Worm (Caenorhabditis elegans): ENCODE measurements around the gene lgc-18.

The lgc-18 gene

DNA sequence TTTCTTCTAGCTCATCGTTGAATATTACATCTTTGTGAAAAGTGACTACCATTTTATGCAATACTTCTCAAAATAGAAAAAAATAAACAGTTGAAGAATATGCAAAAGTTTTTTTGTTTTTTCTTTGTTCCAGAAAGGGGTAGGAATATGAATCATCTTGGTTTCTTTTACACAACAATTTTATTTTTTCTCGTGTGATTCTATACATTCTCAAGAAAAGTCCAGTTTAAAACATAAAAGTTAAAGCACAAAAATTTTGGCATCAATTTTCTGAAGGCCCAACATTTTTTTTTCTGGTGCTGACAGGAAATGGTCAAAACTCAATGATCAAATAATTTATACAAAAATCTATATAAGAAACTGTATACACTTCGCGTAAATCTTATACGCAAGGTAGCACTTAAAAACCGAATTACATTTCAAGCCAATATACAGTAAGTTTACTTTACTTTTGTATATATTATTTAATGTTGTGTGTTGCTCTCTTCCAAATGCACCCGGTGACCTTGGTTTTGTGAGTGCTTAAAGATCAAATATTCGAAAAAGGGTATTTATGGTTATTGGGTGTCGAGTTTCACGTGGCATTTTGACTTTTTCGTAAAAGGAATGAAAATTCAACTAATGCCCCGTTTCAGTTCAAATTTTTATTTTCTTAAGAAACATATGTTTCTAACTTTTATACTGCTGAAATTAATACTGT is 16.7 kb upstream of the lgc-18 start, which contains the start of the genes W03G11.2 and lgc-13:
Gene W03G11.2, minus strand, starts transcription at position 101 of the 700 bp plus-strand sequence.
Gene lgc-13, plus strand, starts transcription at position 650 of the 700 bp plus-strand sequence.
- TF ChIP-seq him-1 (tag; optimal IDR thresholded peaks at IDR 0.05) (no peak), W03F9.2 (tag; optimal IDR thresholded peaks at IDR 0.05) (no peak), dao-5 (tag; optimal IDR thresholded peaks at IDR 0.05) (no peak)

ce11 chrX:12111213-12111612 is 14.2 kb upstream of the lgc-18 start, which contains the start of gene lgc-14:
TSS of gene lgc-14 (plus strand) at chrX:12111513.
- TF ChIP-seq him-1 (tag; optimal IDR thresholded peaks at IDR 0.05) (no peak), W03F9.2 (tag; optimal IDR thresholded peaks at IDR 0.05) (no peak), dao-5 (tag; optimal IDR thresholded peaks at IDR 0.05) (no peak)

ce11 chrX:12114024-12114423 is 11.4 kb upstream of the lgc-18 start, which contains the start of gene lgc-15:
TSS of gene lgc-15 (plus strand) at chrX:12114324.
- no peak for TF ChIP-seq dao-5 (tag; optimal IDR thresholded peaks at IDR 0.05)
- no peak for TF ChIP-seq W03F9.2 (tag; optimal IDR thresholded peaks at IDR 0.05)
- no peak for TF ChIP-seq him-1 (tag; optimal IDR thresholded peaks at IDR 0.05)

DNA sequence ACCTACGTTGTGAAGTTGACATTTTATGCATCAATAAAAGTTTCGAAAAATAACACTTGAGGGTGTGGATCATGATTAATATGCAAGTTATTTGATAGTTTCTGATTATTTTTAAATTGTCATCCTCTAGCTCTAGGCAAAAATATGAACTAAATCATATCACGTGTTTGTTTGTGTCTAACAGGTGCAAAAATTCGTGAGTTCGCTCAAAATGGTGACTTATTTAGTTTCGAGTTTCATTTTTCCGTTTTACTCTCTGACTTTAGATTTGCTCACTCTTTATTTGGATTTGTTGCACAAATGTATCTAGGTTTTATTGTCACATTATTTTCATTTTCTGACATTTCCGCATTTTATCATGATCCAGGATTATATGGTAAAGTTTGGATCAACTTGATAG is 7.1 kb upstream of the lgc-18 start, which contains the start of gene lgc-16:
Gene lgc-16, plus strand, starts transcription at position 301 of the 400 bp plus-strand sequence.
- TF ChIP-seq W03F9.2 (tag; optimal IDR thresholded peaks at IDR 0.05) (no peak), dao-5 (tag; optimal IDR thresholded peaks at IDR 0.05) (no peak), him-1 (tag; optimal IDR thresholded peaks at IDR 0.05) (no peak)

DNA sequence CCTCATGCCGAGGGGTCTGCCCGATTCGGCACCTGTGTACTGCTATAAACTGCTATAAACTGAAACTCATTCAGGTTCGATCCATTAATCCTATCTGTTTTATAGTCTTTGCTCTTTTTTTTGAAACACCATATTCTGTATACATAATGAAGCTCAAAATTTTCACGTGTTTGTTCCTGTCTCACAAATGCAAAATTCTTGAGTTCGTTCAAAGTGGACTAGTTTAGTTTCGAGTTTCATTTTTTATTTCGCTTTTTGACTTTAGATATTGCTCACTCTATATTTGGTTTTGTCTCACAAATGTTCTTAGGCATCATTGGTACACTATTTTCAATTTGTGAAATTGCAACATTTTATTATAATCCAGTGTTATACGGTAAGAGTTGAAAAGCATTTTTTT is 4.1 kb upstream of the lgc-18 start, which contains the start of gene lgc-17:
Gene lgc-17, plus strand, starts transcription at position 301 of the 400 bp plus-strand sequence.
- TF ChIP-seq W03F9.2 (tag; optimal IDR thresholded peaks at IDR 0.05) (no peak), dao-5 (tag; optimal IDR thresholded peaks at IDR 0.05) (no peak), him-1 (tag; optimal IDR thresholded peaks at IDR 0.05) (no peak)

DNA sequence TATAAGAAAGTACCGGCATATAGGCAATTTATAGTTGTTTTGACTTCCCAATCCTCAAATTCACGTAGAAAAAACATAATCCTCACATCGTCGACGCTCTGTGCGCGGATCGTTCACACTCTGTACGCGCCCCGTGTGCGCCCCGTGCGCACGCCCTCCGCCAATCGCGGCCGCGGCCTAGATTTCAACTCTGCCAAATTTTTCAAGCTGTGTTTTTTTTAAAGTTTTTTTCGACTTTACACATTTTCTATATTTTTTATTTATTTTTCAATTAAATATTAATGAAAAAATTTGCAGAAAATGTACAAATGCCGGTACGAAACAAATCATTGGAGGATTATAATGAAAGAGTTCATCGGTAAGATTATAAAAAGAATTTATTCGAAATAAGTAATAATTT is 2.3 kb upstream of the lgc-18 start, which contains the start of gene T01H10.11:
Gene T01H10.11, plus strand, starts transcription at position 301 of the 400 bp plus-strand sequence.
- TF ChIP-seq dao-5 (tag; optimal IDR thresholded peaks at IDR 0.05), result no peak
- no peak for TF ChIP-seq him-1 (tag; optimal IDR thresholded peaks at IDR 0.05)
- TF ChIP-seq W03F9.2 (tag; optimal IDR thresholded peaks at IDR 0.05), result no peak

DNA sequence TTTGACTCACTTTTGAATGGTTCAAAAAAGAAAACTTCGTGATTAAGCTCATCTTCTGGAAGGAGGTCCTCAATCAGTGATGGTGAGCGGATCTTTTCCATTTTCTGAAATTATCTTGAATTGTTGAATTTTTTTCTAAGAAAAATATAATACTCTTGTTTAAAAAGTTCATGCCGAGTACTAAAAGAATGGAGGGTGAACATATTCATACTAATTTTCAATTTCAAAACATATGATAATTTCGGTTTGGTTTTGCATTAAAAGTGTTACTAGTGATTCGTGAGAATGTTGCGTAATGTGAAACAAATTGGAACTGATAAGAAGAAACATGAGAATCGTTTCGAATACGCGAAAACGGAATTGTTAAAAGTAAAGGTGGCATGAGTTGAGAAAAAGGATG is 15.6 kb downstream of the lgc-18 start, which contains the start of gene lyst-1:
Gene lyst-1, minus strand, starts transcription at position 101 of the 400 bp plus-strand sequence.
- TF ChIP-seq dao-5 (tag; optimal IDR thresholded peaks at IDR 0.05) (no peak), W03F9.2 (tag; optimal IDR thresholded peaks at IDR 0.05) (no peak), him-1 (tag; optimal IDR thresholded peaks at IDR 0.05) (no peak)

ce11 chrX:12142569-12142968 is 17.2 kb downstream of the lgc-18 start, which contains the start of gene M153.3:
TSS of gene M153.3 (plus strand) at chrX:12142869.
- TF ChIP-seq dao-5 (tag; optimal IDR thresholded peaks at IDR 0.05) (no peak), him-1 (tag; optimal IDR thresholded peaks at IDR 0.05) (no peak), W03F9.2 (tag; optimal IDR thresholded peaks at IDR 0.05) (no peak)

DNA sequence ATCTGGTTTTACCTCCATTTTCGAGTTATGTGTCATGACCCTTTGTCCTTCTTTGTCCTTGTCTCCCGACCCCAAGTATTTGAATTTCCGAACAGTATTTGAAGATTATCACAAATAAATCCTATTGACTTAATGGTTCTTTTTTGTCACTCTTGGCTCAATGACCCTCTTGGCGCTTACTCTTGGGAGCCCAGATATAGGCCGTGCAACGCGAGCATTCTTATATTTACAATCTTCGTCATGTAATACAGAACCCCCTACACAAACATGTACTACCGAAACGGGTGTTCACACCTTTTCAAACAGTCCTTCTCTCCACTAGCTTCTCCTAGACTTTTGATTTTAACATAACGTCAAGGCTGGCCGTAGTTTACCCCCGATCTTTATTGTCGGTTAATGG is 18.3 kb downstream of the lgc-18 start, which contains the start of gene M153.5:
Gene M153.5, plus strand, starts transcription at position 301 of the 400 bp plus-strand sequence.
- TF ChIP-seq him-1 (tag; optimal IDR thresholded peaks at IDR 0.05) (no peak), dao-5 (tag; optimal IDR thresholded peaks at IDR 0.05) (no peak), W03F9.2 (tag; optimal IDR thresholded peaks at IDR 0.05) (no peak)

- TF ChIP-seq him-1 (tag; optimal IDR thresholded peaks at IDR 0.05), result no peak
- no peak for TF ChIP-seq W03F9.2 (tag; optimal IDR thresholded peaks at IDR 0.05)
Measured at ce11 chrX:12145919-12146318, 20.5 kb downstream of the lgc-18 start.

DNA sequence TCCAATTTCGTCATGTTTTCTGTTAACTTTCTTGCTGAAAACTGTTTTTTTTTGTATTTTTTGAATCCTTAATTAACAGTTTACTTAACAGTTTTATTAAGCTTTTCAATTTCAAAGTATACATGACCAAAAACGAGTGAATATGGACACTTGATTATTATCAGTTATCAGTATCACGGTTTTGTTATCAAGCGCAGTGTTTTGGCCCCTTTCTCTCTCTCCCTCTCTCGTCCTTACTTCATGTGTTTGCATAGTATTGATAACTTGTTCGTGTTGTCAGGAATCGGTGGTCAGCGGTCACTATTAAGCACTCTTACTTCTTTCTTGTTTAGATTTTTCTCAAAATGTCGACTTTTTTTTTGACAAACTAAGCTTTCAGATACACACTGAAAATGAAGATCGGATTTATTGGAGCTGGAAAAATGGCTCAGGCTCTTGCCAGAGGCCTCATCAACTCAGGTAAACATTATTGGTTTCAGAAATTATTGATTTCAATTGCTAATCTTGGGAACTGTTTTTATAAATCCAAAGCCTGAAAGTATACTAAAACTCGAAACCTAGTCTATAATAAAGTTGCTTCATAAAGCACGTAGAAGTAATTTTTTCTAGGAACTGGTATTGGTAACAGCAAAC is 21.2 kb downstream of the lgc-18 start, which contains the start of gene pycr-1:
Gene pycr-1, plus strand, starts transcription at position 380 of the 633 bp plus-strand sequence.
- TF ChIP-seq him-1 (tag; optimal IDR thresholded peaks at IDR 0.05) (no peak), dao-5 (tag; optimal IDR thresholded peaks at IDR 0.05) (no peak), W03F9.2 (tag; optimal IDR thresholded peaks at IDR 0.05) (no peak)

DNA sequence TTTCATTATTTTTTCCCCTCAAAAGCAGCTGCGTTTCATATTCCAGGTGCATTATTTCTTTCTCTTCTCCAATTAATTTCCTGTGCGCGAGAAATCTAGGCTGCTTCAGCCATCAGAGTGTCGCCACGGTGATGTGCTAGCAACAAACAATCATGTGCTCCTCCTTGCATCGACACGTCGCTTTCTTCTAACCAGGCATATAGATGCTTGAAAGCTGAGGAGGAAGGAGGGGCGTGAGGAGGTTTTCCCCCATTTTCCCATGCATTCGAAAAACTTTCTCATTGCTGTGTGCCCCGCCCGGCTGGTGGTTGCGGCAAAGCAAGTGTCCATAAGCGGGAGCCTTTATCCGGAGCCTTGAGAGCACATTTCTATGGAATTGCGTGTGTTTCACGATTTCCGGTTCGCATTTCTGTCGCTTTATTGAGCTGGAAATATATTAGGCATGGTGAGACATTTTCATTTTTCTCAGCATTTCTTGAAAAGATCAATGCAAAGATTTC is 24.3 kb downstream of the lgc-18 start, which contains the start of gene znf-474:
Gene znf-474, plus strand, starts transcription at position 287 of the 500 bp plus-strand sequence.
- TF ChIP-seq dao-5 (tag; optimal IDR thresholded peaks at IDR 0.05) (no peak), W03F9.2 (tag; optimal IDR thresholded peaks at IDR 0.05) (no peak), him-1 (tag; optimal IDR thresholded peaks at IDR 0.05) (no peak)

- TF ChIP-seq W03F9.2 (tag; optimal IDR thresholded peaks at IDR 0.05), result no peak
- TF ChIP-seq him-1 (tag; optimal IDR thresholded peaks at IDR 0.05), result no peak
- TF ChIP-seq dao-5 (tag; optimal IDR thresholded peaks at IDR 0.05), result no peak
Measured at ce11 chrX:12154055-12154898, 28.9 kb downstream of the lgc-18 start, which contains the start of gene mfsd-11. TSS of gene mfsd-11 (minus strand) at chrX:12154105.
